Fruit fly (Drosophila melanogaster): Measurements from ENCODE around the gene Mst87F.

The Mst87F gene

dm6 chr3R:13793979-13794665, 33.7 kb downstream of the Mst87F start (continued):
- TF ChIP-seq gem (tag; optimal IDR thresholded peaks at IDR 0.05) (peak; percentile 89), unpg (GFP tag; optimal IDR thresholded peaks at IDR 0.05) (peak; percentile 83), dm (GFP tag; optimal IDR thresholded peaks at IDR 0.05) (no peak), CG4617 (GFP tag; optimal IDR thresholded peaks at IDR 0.05; ENCODE audit: borderline replicate concordance) (peak; percentile 6), CG8388 (GFP tag; optimal IDR thresholded peaks at IDR 0.05) (peak; percentile 86), Pdp1 (GFP tag; optimal IDR thresholded peaks at IDR 0.05) (peak in 1 of 2 experiments; percentile 24), Poxn (GFP tag; IDR thresholded peaks at IDR 0.05) (no peak), tgo (GFP tag; IDR thresholded peaks at IDR 0.05) (peak; percentile 62), nerfin-2 (GFP tag; IDR thresholded peaks at IDR 0.05; ENCODE audit: partially characterized antibody) (no peak), CG3281 (GFP tag; optimal IDR thresholded peaks at IDR 0.05) (no peak), sima (GFP tag; optimal IDR thresholded peaks at IDR 0.05) (no peak), trem (tag; optimal IDR thresholded peaks at IDR 0.05) (peak; percentile 66), Sox102F (GFP tag; optimal IDR thresholded peaks at IDR 0.05) (peak; percentile 88), salm (tag; optimal IDR thresholded peaks at IDR 0.05) (peak; percentile 57), NC2α (GFP tag; optimal IDR thresholded peaks at IDR 0.05) (no peak), Mad (GFP tag; optimal IDR thresholded peaks at IDR 0.05) (peak; percentile 26), NFAT (GFP tag; IDR thresholded peaks at IDR 0.05) (no peak), psq (GFP tag; optimal IDR thresholded peaks at IDR 0.05) (peak; percentile 19), CG11456 (GFP tag; IDR thresholded peaks at IDR 0.05) (0 out of 3 replicates have a peak, but pooled peaks have one; percentile 62), ham (GFP tag; IDR thresholded peaks at IDR 0.05) (no peak), amos (GFP tag; IDR thresholded peaks at IDR 0.05; ENCODE audit: partially characterized antibody) (no peak), zf30C (GFP tag; optimal IDR thresholded peaks at IDR 0.05) (no peak), CG12391 (tag; optimal IDR thresholded peaks at IDR 0.05) (peak; percentile 79), ind (GFP tag; optimal IDR thresholded peaks at IDR 0.05) (peak; percentile 51), toy (GFP tag; IDR thresholded peaks at IDR 0.05) (no peak), pan (optimal IDR thresholded peaks at IDR 0.05) (no peak), pan (GFP tag; optimal IDR thresholded peaks at IDR 0.05 in 1 of 2, IDR thresholded peaks at IDR 0.05 in 1 of 2) (peak in 1 of 2 experiments; percentile 50), mirr (GFP tag; optimal IDR thresholded peaks at IDR 0.05) (no peak), gce (GFP tag; IDR thresholded peaks at IDR 0.05) (no peak), HLH3B (GFP tag; IDR thresholded peaks at IDR 0.05) (peak; percentile 64), Awh (GFP tag; IDR thresholded peaks at IDR 0.05) (peak; percentile 34; the same call in 1 of the 2 replicates), CG11695 (GFP tag; IDR thresholded peaks at IDR 0.05) (peak; percentile 49; the same call in 1 of the 3 replicates), Aef1 (GFP tag; IDR thresholded peaks at IDR 0.05) (no peak), CG12769 (tag; optimal IDR thresholded peaks at IDR 0.05) (no peak), Drgx (GFP tag; IDR thresholded peaks at IDR 0.05) (0 out of 2 replicates have a peak, but pooled peaks have one; percentile 5), CG32532 (GFP tag; IDR thresholded peaks at IDR 0.05) (no peak), fru (optimal IDR thresholded peaks at IDR 0.05) (no peak), CG17328 (GFP tag; IDR thresholded peaks at IDR 0.05) (peak; percentile 60), Sin3A (optimal IDR thresholded peaks at IDR 0.05) (no peak), CG1233 (GFP tag; optimal IDR thresholded peaks at IDR 0.05) (peak; percentile 53), dati (GFP tag; IDR thresholded peaks at IDR 0.05) (no peak), CG13775 (GFP tag; optimal IDR thresholded peaks at IDR 0.05) (peak; percentile 42), ftz-f1 (GFP tag; optimal IDR thresholded peaks at IDR 0.05) (no peak), ttk (GFP tag; IDR thresholded peaks at IDR 0.05) (peak; percentile 41; the same call in 1 of the 2 replicates), CG17802 (tag; optimal IDR thresholded peaks at IDR 0.05) (peak; percentile 38), Dbx (GFP tag; IDR thresholded peaks at IDR 0.05) (no peak), CG11504 (tag; optimal IDR thresholded peaks at IDR 0.05) (peak; percentile 81), CG9876 (GFP tag; optimal IDR thresholded peaks at IDR 0.05) (no peak), Side (GFP tag; optimal IDR thresholded peaks at IDR 0.05) (no peak), ac (GFP tag; optimal IDR thresholded peaks at IDR 0.05) (no peak), CG3847 (GFP tag; IDR thresholded peaks at IDR 0.05) (peak; percentile 18; the same call in 1 of the 2 replicates)
